Worm (Caenorhabditis elegans) whole organism, L3 larva: ENCODE data around the gene F10D7.5.

ENCODE experiments used
- daf-12 ChIP-seq: fragments of 150-350 bp; optimal IDR thresholded peaks from 2 replicates; lab custom pipeline; 2014; ENCODE audit warnings: missing biosample characterization, missing genetic modification reagents, missing genetic modification characterization
- fkh-10 ChIP-seq: sonication (generic microtip); optimal IDR thresholded peaks from 2 replicates; lab custom pipeline; 2017; ENCODE audit warnings: missing biosample characterization, missing genetic modification reagents, missing genetic modification characterization
- lin-15B ChIP-seq: fragments of 150-350 bp; optimal IDR thresholded peaks from 2 replicates; lab custom pipeline; 2014; ENCODE audit warnings: missing biosample characterization, missing genetic modification characterization
- lin-39 ChIP-seq: fragments of 150-350 bp; optimal IDR thresholded peaks from 2 replicates; lab custom pipeline; 2018; ENCODE audit warnings: missing biosample characterization, missing genetic modification reagents, missing genetic modification characterization
- nhr-12 ChIP-seq: fragments of 150-350 bp; optimal IDR thresholded peaks from 2 replicates; lab custom pipeline; 2014; ENCODE audit warnings: missing biosample characterization, missing genetic modification characterization
- snpc-4 ChIP-seq: fragments of 150-350 bp; optimal IDR thresholded peaks from 2 replicates; lab custom pipeline; 2014; ENCODE audit warnings: missing biosample characterization, missing genetic modification characterization

- no peak for TF ChIP-seq fkh-10
- no peak for TF ChIP-seq nhr-12 (tag; lab: Kevin White, UChicago)
- no peak for TF ChIP-seq lin-39 (tag; lab: Kevin White, UChicago)
- no peak for TF ChIP-seq daf-12
- TF ChIP-seq snpc-4 (tag; lab: Kevin White, UChicago), result no peak
- TF ChIP-seq lin-15B (tag; lab: Kevin White, UChicago), result no peak
Observed at ce11 chrX:17363491-17363890, 27.9 kb downstream of the F10D7.5 start.
